Fruit fly (Drosophila melanogaster) whole organism, embryonic: ENCODE measurements around the gene Rchy1.
A peak's percentile ranks its signal among the peaks of the same experiment; 100 is the strongest.

ENCODE experiments used
- Bdp1 ChIP-seq: fragments of 200-800 bp; sonication (Bioruptor generic); optimal IDR thresholded peaks from 3 replicates; lab custom pipeline; 2016; ENCODE audit warnings: missing biosample characterization, missing genetic modification characterization
- CG10321 ChIP-seq: fragments of 200-800 bp; sonication (Bioruptor generic); IDR thresholded peaks from 2 replicates; pipeline ENCODE4 v1.3.6; 2022; ENCODE audit warnings: missing biosample characterization, missing genetic modification characterization
- CG10366 ChIP-seq: fragments of 200-800 bp; sonication (Bioruptor generic); IDR thresholded peaks from 2 replicates; pipeline ENCODE4 v1.3.6; 2022; ENCODE audit warnings: missing biosample characterization, missing genetic modification characterization
- CG10565 ChIP-seq: fragments of 200-800 bp; sonication (Bioruptor generic); optimal IDR thresholded peaks from 3 replicates; lab custom pipeline; 2016; ENCODE audit warnings: missing biosample characterization, mild to moderate bottlenecking, missing genetic modification characterization
- CG11560 ChIP-seq: fragments of 200-800 bp; sonication (Bioruptor generic); IDR thresholded peaks from 3 replicates; pipeline ENCODE4 v1.3.6; 2022; ENCODE audit warnings: missing biosample characterization, missing genetic modification characterization
- CG13287 ChIP-seq: fragments of 200-800 bp; sonication (Bioruptor generic); IDR thresholded peaks from 2 replicates; pipeline ENCODE4 v1.3.6; 2022; ENCODE audit warnings: missing biosample characterization, missing genetic modification characterization; ENCODE audit not compliant: partially characterized antibody
- CG15073 ChIP-seq: fragments of 200-800 bp; sonication (Bioruptor generic); optimal IDR thresholded peaks from 2 replicates; lab custom pipeline; 2016; ENCODE audit warnings: missing biosample characterization, missing genetic modification characterization
- CG17385 ChIP-seq: fragments of 200-800 bp; sonication (Bioruptor generic); optimal IDR thresholded peaks from 3 replicates; lab custom pipeline; 2018; ENCODE audit warnings: missing biosample characterization, mild to moderate bottlenecking, missing genetic modification characterization
- CG17829 ChIP-seq: fragments of 200-800 bp; optimal IDR thresholded peaks from 2 replicates; lab custom pipeline; 2019; ENCODE audit warnings: missing biosample characterization, mild to moderate bottlenecking, missing genetic modification characterization, moderate library complexity
- CG1832 ChIP-seq: fragments of 200-800 bp; sonication (Bioruptor generic); optimal IDR thresholded peaks from 2 replicates; lab custom pipeline; 2017; ENCODE audit warnings: missing biosample characterization, mild to moderate bottlenecking, missing genetic modification characterization, inconsistent platforms
- CG30431 ChIP-seq: fragments of 200-800 bp; sonication (Bioruptor generic); optimal IDR thresholded peaks from 2 replicates; lab custom pipeline; 2017; ENCODE audit warnings: missing biosample characterization, missing genetic modification characterization
- CG31365 ChIP-seq: fragments of 200-800 bp; sonication (Bioruptor generic); optimal IDR thresholded peaks from 2 replicates; lab custom pipeline; 2018; ENCODE audit warnings: missing biosample characterization, mild to moderate bottlenecking, missing genetic modification characterization
- CG3281 ChIP-seq: fragments of 200-800 bp; sonication (Bioruptor generic); optimal IDR thresholded peaks from 3 replicates; lab custom pipeline; 2017; ENCODE audit warnings: missing biosample characterization, mild to moderate bottlenecking, missing genetic modification characterization
- CG34376 ChIP-seq: fragments of 200-800 bp; sonication (Bioruptor generic); optimal IDR thresholded peaks from 2 replicates; lab custom pipeline; 2018; ENCODE audit warnings: missing biosample characterization, mild to moderate bottlenecking, missing genetic modification characterization
- CG6175 ChIP-seq: fragments of 200-800 bp; sonication (Bioruptor generic); IDR thresholded peaks from 3 replicates; pipeline ENCODE4 v1.3.6; 2022; ENCODE audit warnings: missing biosample characterization, missing genetic modification characterization
- CG7745 ChIP-seq: fragments of 200-800 bp; sonication (Bioruptor generic); optimal IDR thresholded peaks from 2 replicates; lab custom pipeline; 2018; ENCODE audit warnings: missing biosample characterization, mild to moderate bottlenecking, missing genetic modification characterization, moderate library complexity
- CG8388 ChIP-seq: fragments of 200-800 bp; sonication (Bioruptor generic); optimal IDR thresholded peaks from 2 replicates; lab custom pipeline; 2019; ENCODE audit warnings: missing biosample characterization, mild to moderate bottlenecking, missing genetic modification characterization, moderate library complexity
- CG9609 ChIP-seq: fragments of 200-800 bp; sonication (Bioruptor generic); optimal IDR thresholded peaks from 3 replicates; lab custom pipeline; 2016; ENCODE audit warnings: missing biosample characterization, missing genetic modification characterization
- Gsc ChIP-seq: fragments of 200-800 bp; sonication (Bioruptor generic); IDR thresholded peaks from 2 replicates; pipeline ENCODE4 v1.3.6; 2022; ENCODE audit warnings: missing biosample characterization, missing genetic modification characterization
- MESR4 ChIP-seq: fragments of 200-800 bp; sonication (Bioruptor generic); optimal IDR thresholded peaks from 2 replicates; lab custom pipeline; 2018; ENCODE audit warnings: missing biosample characterization, mild to moderate bottlenecking, missing genetic modification characterization, moderate library complexity
- Ravus ChIP-seq: fragments of 200-800 bp; sonication (Bioruptor generic); IDR thresholded peaks from 2 replicates; pipeline ENCODE4 v1.3.6; 2022; ENCODE audit warnings: missing biosample characterization, missing genetic modification characterization
- Sin3A ChIP-seq: fragments of >200 bp; optimal IDR thresholded peaks from 2 replicates; lab custom pipeline; 2018
- Sry-β ChIP-seq: fragments of 200-800 bp; sonication (Bioruptor generic); optimal IDR thresholded peaks from 2 replicates; lab custom pipeline; 2018; ENCODE audit warnings: missing biosample characterization, mild to moderate bottlenecking, missing genetic modification characterization, moderate library complexity
- Sry-δ ChIP-seq: fragments of 200-800 bp; sonication (Bioruptor generic); optimal IDR thresholded peaks from 2 replicates; lab custom pipeline; 2016; ENCODE audit warnings: missing biosample characterization, missing genetic modification characterization
- TFAM ChIP-seq: fragments of 200-800 bp; sonication (Bioruptor generic); optimal IDR thresholded peaks from 2 replicates; lab custom pipeline; 2017; ENCODE audit warnings: missing biosample characterization, missing genetic modification characterization, inconsistent platforms
- Taf1 ChIP-seq: fragments of 200-800 bp; sonication (Bioruptor generic); IDR thresholded peaks from 2 replicates; pipeline ENCODE4 v1.3.6; 2022; ENCODE audit warnings: missing biosample characterization, missing genetic modification characterization
- abd-A ChIP-seq: fragments of 200-800 bp; sonication (Bioruptor generic); optimal IDR thresholded peaks from 3 replicates; lab custom pipeline; 2019; ENCODE audit warnings: missing biosample characterization, mild to moderate bottlenecking, missing genetic modification characterization, moderate library complexity
- ara ChIP-seq: fragments of 200-800 bp; sonication (Bioruptor generic); IDR thresholded peaks from 2 replicates; pipeline ENCODE4 v1.3.6; 2022; ENCODE audit warnings: missing biosample characterization, missing genetic modification characterization
- ato ChIP-seq: fragments of 200-800 bp; sonication (Bioruptor generic); IDR thresholded peaks from 2 replicates; pipeline ENCODE4 v1.3.6; 2022; ENCODE audit warnings: missing biosample characterization, missing genetic modification characterization; ENCODE audit not compliant: partially characterized antibody
- cato ChIP-seq: fragments of 200-800 bp; sonication (Bioruptor generic); optimal IDR thresholded peaks from 2 replicates; lab custom pipeline; 2016; ENCODE audit warnings: missing biosample characterization, missing genetic modification characterization, borderline replicate concordance
- chm ChIP-seq: fragments of 200-800 bp; sonication (Bioruptor generic); IDR thresholded peaks from 2 replicates; pipeline ENCODE4 v1.3.6; 2022; ENCODE audit warnings: missing biosample characterization, missing genetic modification characterization
- da ChIP-seq: fragments of 200-800 bp; sonication (Bioruptor generic); optimal IDR thresholded peaks from 2 replicates; lab custom pipeline; 2016; ENCODE audit warnings: missing biosample characterization, missing genetic modification characterization
- dmrt11E ChIP-seq: fragments of 200-800 bp; sonication (Bioruptor generic); optimal IDR thresholded peaks from 3 replicates; lab custom pipeline; 2018; ENCODE audit warnings: missing biosample characterization, mild to moderate bottlenecking, missing genetic modification characterization, moderate library complexity
- gem ChIP-seq: fragments of 200-800 bp; sonication (Bioruptor generic); optimal IDR thresholded peaks from 2 replicates; lab custom pipeline; 2019; ENCODE audit warnings: missing biosample characterization, mild to moderate bottlenecking, missing genetic modification characterization, moderate library complexity
- gro ChIP-seq: fragments of 200-800 bp; sonication (Bioruptor generic); optimal IDR thresholded peaks from 2 replicates; lab custom pipeline; 2016; ENCODE audit warnings: missing biosample characterization, missing genetic modification characterization
- ham ChIP-seq: fragments of 200-800 bp; sonication (Bioruptor generic); IDR thresholded peaks from 2 replicates; pipeline ENCODE4 v1.3.6; 2022; ENCODE audit warnings: missing biosample characterization, missing genetic modification characterization
- her ChIP-seq: fragments of 200-800 bp; sonication (Bioruptor generic); optimal IDR thresholded peaks from 2 replicates; lab custom pipeline; 2016; ENCODE audit warnings: missing biosample characterization, missing genetic modification characterization
- hkb ChIP-seq, 2 experiments: fragments of 200-800 bp in 1 of 2; fragments of >200 bp in 1 of 2; sonication (Bioruptor generic) in 1 of 2; IDR thresholded peaks in 1 of 2; optimal IDR thresholded peaks in 1 of 2; 2 replicates each; pipeline versions ENCODE4 v1.3.6 to Lab custom; 2017 to 2022; ENCODE audit warnings: missing biosample characterization in 1 of 2, missing genetic modification characterization in 1 of 2
- jumu ChIP-seq: fragments of 200-800 bp; sonication (Bioruptor generic); optimal IDR thresholded peaks from 3 replicates; lab custom pipeline; 2016; ENCODE audit warnings: missing biosample characterization, missing genetic modification characterization
- kni ChIP-seq: fragments of 200-800 bp; sonication (Bioruptor generic); optimal IDR thresholded peaks from 3 replicates; lab custom pipeline; 2017; ENCODE audit warnings: mild to moderate bottlenecking, missing biosample characterization, missing genetic modification reagents, missing genetic modification characterization
- otp ChIP-seq: fragments of 200-800 bp; sonication (Bioruptor generic); IDR thresholded peaks from 3 replicates; pipeline ENCODE4, ENCODE4 v1.3.6; 2022; ENCODE audit warnings: missing biosample characterization, missing genetic modification characterization
- psq ChIP-seq: fragments of 200-800 bp; sonication (Bioruptor generic); optimal IDR thresholded peaks from 2 replicates; lab custom pipeline; 2017; ENCODE audit warnings: missing biosample characterization, missing genetic modification characterization
- ranshi ChIP-seq: fragments of 200-800 bp; sonication (Bioruptor generic); IDR thresholded peaks from 2 replicates; pipeline ENCODE4 v1.3.6; 2022; ENCODE audit warnings: missing biosample characterization, missing genetic modification characterization
- repo ChIP-seq: fragments of 200-800 bp; sonication (Bioruptor generic); optimal IDR thresholded peaks from 2 replicates; lab custom pipeline; 2016; ENCODE audit warnings: missing biosample characterization, missing genetic modification characterization
- rib ChIP-seq: fragments of 200-800 bp; sonication (Bioruptor generic); IDR thresholded peaks from 2 replicates; pipeline ENCODE4 v1.3.6; 2022; ENCODE audit warnings: missing biosample characterization, missing genetic modification characterization
- run ChIP-seq: fragments of 200-800 bp; sonication (Bioruptor generic); optimal IDR thresholded peaks from 3 replicates; lab custom pipeline; 2018; ENCODE audit warnings: missing biosample characterization, mild to moderate bottlenecking, missing genetic modification characterization
- scrt ChIP-seq: fragments of 200-800 bp; sonication (Bioruptor generic); optimal IDR thresholded peaks from 2 replicates; lab custom pipeline; 2018; ENCODE audit warnings: missing biosample characterization, mild to moderate bottlenecking, missing genetic modification characterization, moderate library complexity
- sisA ChIP-seq: fragments of 200-800 bp; sonication (Bioruptor generic); IDR thresholded peaks from 2 replicates; pipeline ENCODE4 v1.3.6; 2022; ENCODE audit warnings: missing biosample characterization, missing genetic modification characterization
- tgo ChIP-seq: fragments of 200-800 bp; sonication (Bioruptor generic); IDR thresholded peaks from 3 replicates; pipeline ENCODE4 v1.3.6; 2022; ENCODE audit warnings: missing biosample characterization, missing genetic modification characterization
- vnd ChIP-seq: fragments of 200-800 bp; sonication (Bioruptor generic); IDR thresholded peaks from 3 replicates; pipeline ENCODE4 v1.3.6; 2022; ENCODE audit warnings: missing biosample characterization, missing genetic modification characterization; ENCODE audit not compliant: partially characterized antibody
- wdn ChIP-seq: fragments of 200-800 bp; sonication (Bioruptor generic); IDR thresholded peaks from 2 replicates; pipeline ENCODE4 v1.3.6; 2022; ENCODE audit warnings: missing biosample characterization, missing genetic modification characterization
- wek ChIP-seq: fragments of 200-800 bp; sonication (Bioruptor generic); optimal IDR thresholded peaks from 3 replicates; lab custom pipeline; 2018; ENCODE audit warnings: missing biosample characterization, mild to moderate bottlenecking, missing genetic modification characterization, moderate library complexity

Gene Rchy1

DNA sequence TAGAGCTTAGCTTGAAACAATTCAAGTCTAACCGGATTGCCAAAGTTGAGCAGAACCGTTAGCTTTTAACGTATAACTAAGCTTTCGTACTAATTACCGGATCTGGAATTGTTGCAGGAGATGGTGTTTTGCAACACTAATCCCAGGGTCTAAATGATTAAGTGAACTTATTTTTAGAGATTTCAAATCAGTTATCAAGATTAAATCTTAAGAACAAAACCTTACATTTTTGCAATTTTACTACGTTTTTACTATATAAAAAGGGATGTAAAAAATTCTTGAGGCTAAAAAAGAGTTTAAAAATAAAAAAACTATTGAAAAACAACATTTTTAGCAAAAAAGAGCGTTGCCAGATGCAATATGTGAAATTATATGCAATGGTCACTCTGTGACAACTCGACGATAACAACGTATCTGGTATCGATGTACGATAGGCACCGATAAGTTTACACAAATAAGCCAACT, 23.2 kb upstream of the Rchy1 start, which contains the start of the genes KFase and epsilonCOP (continued):
- TF ChIP-seq Taf1 (no peak), Bdp1 (GFP tag; lab: Kevin White, UChicago) (peak; percentile 9), CG10366 (GFP tag; lab: Robert Waterston, UW) (peak; percentile 27; the same call in 1 of the 2 replicates), CG11560 (tag; lab: Robert Waterston, UW) (no peak), wek (no peak), CG15073 (GFP tag; lab: Kevin White, UChicago) (no peak), ara (GFP tag; lab: Robert Waterston, UW) (no peak), CG31365 (no peak), psq (GFP tag; lab: Kevin White, UChicago) (no peak), ato (peak; percentile 63; the same call in 1 of the 2 replicates), jumu (GFP tag; lab: Kevin White, UChicago) (no peak), Sry-δ (peak; percentile 75), Ravus (GFP tag; lab: Robert Waterston, UW) (no peak), scrt (GFP tag; lab: Kevin White, UChicago) (peak; percentile 20), CG1832 (GFP tag; lab: Kevin White, UChicago) (no peak), gem (tag; lab: Kevin White, UChicago) (peak; percentile 66), abd-A (no peak), rib (GFP tag; lab: Robert Waterston, UW) (0 out of 2 replicates have a peak, but pooled peaks have one; percentile 30), CG13287 (GFP tag; lab: Robert Waterston, UW) (peak; percentile 91), cato (GFP tag; lab: Kevin White, UChicago) (no peak), chm (GFP tag; lab: Robert Waterston, UW) (no peak), MESR4 (GFP tag; lab: Kevin White, UChicago) (no peak), TFAM (no peak), CG8388 (GFP tag; lab: Kevin White, UChicago) (peak; percentile 53), sisA (GFP tag; lab: Robert Waterston, UW) (no peak), ranshi (GFP tag; lab: Robert Waterston, UW) (peak; percentile 43; the same call in 1 of the 2 replicates), run (tag; lab: Kevin White, UChicago) (no peak), CG3281 (GFP tag; lab: Kevin White, UChicago) (peak; percentile 94), Gsc (GFP tag; lab: Robert Waterston, UW) (no peak), CG10321 (GFP tag; lab: Robert Waterston, UW) (no peak)

DNA sequence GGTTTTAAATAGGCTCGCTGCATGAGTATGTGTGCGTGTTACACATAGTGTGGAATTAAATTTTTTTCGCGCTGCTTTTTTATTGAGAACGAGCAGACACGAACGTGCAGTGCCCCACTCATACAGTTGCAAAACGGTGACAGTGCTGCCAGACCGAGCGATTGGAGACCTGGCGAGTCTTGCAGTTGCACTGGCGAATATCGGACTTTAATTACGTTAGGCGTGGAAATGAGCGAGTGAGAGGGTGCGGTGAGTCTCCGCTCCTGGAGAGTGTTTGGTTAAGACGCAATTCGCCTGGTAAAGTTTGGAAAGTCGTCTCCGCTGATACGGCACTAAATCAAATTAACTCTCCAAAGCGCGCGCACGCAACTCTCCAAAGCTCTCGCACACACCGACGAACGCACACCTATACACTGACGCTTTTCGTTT, 15.9 kb upstream of the Rchy1 start:
- TF ChIP-seq Sin3A (lab: Kevin White, UChicago) (no peak), CG30431 (GFP tag; lab: Kevin White, UChicago) (no peak), kni (GFP tag; lab: Kevin White, UChicago) (peak; percentile 83), CG17385 (GFP tag; lab: Kevin White, UChicago) (no peak), CG9609 (GFP tag; lab: Kevin White, UChicago) (no peak), repo (GFP tag; lab: Kevin White, UChicago) (no peak), dmrt11E (tag; lab: Kevin White, UChicago) (no peak), otp (GFP tag; lab: Robert Waterston, UW) (0 out of 3 replicates have a peak, but pooled peaks have one; percentile 36), ham (GFP tag; lab: Robert Waterston, UW) (no peak), CG34376 (GFP tag; lab: Kevin White, UChicago) (peak; percentile 77), CG17829 (tag; lab: Kevin White, UChicago) (no peak), hkb (optimal IDR thresholded peaks at IDR 0.05; lab: Kevin White, UChicago) (peak; percentile 5), hkb (GFP tag; IDR thresholded peaks at IDR 0.05; lab: Robert Waterston, UW) (no peak), tgo (GFP tag; lab: Robert Waterston, UW) (no peak), CG10565 (no peak), her (GFP tag; lab: Kevin White, UChicago) (no peak), Sry-β (GFP tag; lab: Kevin White, UChicago) (no peak), CG7745 (tag; lab: Kevin White, UChicago) (no peak), da (no peak), vnd (GFP tag; lab: Robert Waterston, UW) (no peak), CG6175 (GFP tag; lab: Robert Waterston, UW) (0 out of 3 replicates have a peak, but pooled peaks have one; percentile 33), wdn (GFP tag; lab: Robert Waterston, UW) (no peak), gro (no peak)
